Worm (Caenorhabditis elegans) whole organism, mixed stage, embryonic: Measurements from ENCODE around the gene Y116A8C.33.
A peak's percentile ranks its signal among the peaks of the same experiment; 100 is the strongest.

Experiments used
- M03D4.4 ChIP-seq: sonication (generic microtip); optimal IDR thresholded peaks from 2 replicates; lab custom pipeline; 2017; ENCODE audit warnings: mild to moderate bottlenecking, missing genetic modification characterization, missing compliant biosample characterization
- bed-3 ChIP-seq: fragments of 200-800 bp; sonication (Bioruptor generic); optimal IDR thresholded peaks from 3 replicates; lab custom pipeline; 2018; ENCODE audit warnings: mild to moderate bottlenecking, missing genetic modification characterization, moderate library complexity, missing compliant biosample characterization
- ceh-39 ChIP-seq: fragments of 150-350 bp; optimal IDR thresholded peaks from 2 replicates; lab custom pipeline; 2014; ENCODE audit warnings: missing biosample characterization, missing genetic modification characterization
- ceh-43 ChIP-seq: fragments of 200-800 bp; sonication (Bioruptor generic); optimal IDR thresholded peaks from 2 replicates; lab custom pipeline; 2018; ENCODE audit warnings: mild to moderate bottlenecking, missing genetic modification characterization, moderate library complexity, missing compliant biosample characterization
- ceh-83 ChIP-seq: fragments of 200-800 bp; sonication (Bioruptor generic); optimal IDR thresholded peaks from 2 replicates; lab custom pipeline; 2018; ENCODE audit warnings: mild to moderate bottlenecking, missing genetic modification characterization, missing compliant biosample characterization
- ces-1 ChIP-seq: fragments of 150-350 bp; optimal IDR thresholded peaks from 2 replicates; lab custom pipeline; 2014; ENCODE audit warnings: missing biosample characterization, missing genetic modification reagents, missing genetic modification characterization
- cnd-1 ChIP-seq: fragments of 200-800 bp; sonication (Bioruptor generic); optimal IDR thresholded peaks from 2 replicates; lab custom pipeline; 2018; ENCODE audit warnings: mild to moderate bottlenecking, missing genetic modification characterization, missing compliant biosample characterization
- drap-1 ChIP-seq: fragments of 200-800 bp; sonication (Bioruptor generic); optimal IDR thresholded peaks from 3 replicates; lab custom pipeline; 2018; ENCODE audit warnings: mild to moderate bottlenecking, missing genetic modification characterization, missing compliant biosample characterization
- elt-1 ChIP-seq: sonication (generic microtip); optimal IDR thresholded peaks from 2 replicates; lab custom pipeline; 2017; ENCODE audit warnings: missing genetic modification characterization, mild to moderate bottlenecking, missing compliant biosample characterization, antibody characterized with exemption, moderate library complexity, borderline replicate concordance; ENCODE audit not compliant: insufficient read depth
- elt-3 ChIP-seq: fragments of 150-350 bp; optimal IDR thresholded peaks from 2 replicates; lab custom pipeline; 2014; ENCODE audit warnings: missing biosample characterization, missing genetic modification characterization
- ham-2 ChIP-seq: fragments of 200-800 bp; sonication (Bioruptor generic); optimal IDR thresholded peaks from 2 replicates; lab custom pipeline; 2018; ENCODE audit warnings: mild to moderate bottlenecking, missing genetic modification characterization, missing compliant biosample characterization
- hlh-1 ChIP-seq: fragments of 150-350 bp; optimal IDR thresholded peaks from 2 replicates; lab custom pipeline; 2014; ENCODE audit warnings: missing biosample characterization, missing genetic modification reagents, missing genetic modification characterization
- lin-13 ChIP-seq: fragments of 150-350 bp; optimal IDR thresholded peaks from 2 replicates; lab custom pipeline; 2014; ENCODE audit warnings: missing biosample characterization, missing genetic modification characterization
- lin-32 ChIP-seq: fragments of 200-800 bp; sonication (Bioruptor generic); optimal IDR thresholded peaks from 2 replicates; lab custom pipeline; 2018; ENCODE audit warnings: mild to moderate bottlenecking, missing genetic modification characterization, missing compliant biosample characterization
- lsy-2 ChIP-seq: fragments of 150-350 bp; optimal IDR thresholded peaks from 2 replicates; lab custom pipeline; 2014; ENCODE audit warnings: missing biosample characterization, missing genetic modification characterization
- mab-5 ChIP-seq: fragments of 150-350 bp; optimal IDR thresholded peaks from 2 replicates; lab custom pipeline; 2014; ENCODE audit warnings: missing biosample characterization, missing genetic modification characterization
- nhr-12 ChIP-seq: fragments of 150-350 bp; optimal IDR thresholded peaks from 2 replicates; lab custom pipeline; 2014; ENCODE audit warnings: missing biosample characterization, missing genetic modification characterization
- nhr-2 ChIP-seq: fragments of 150-350 bp; optimal IDR thresholded peaks from 2 replicates; lab custom pipeline; 2014; ENCODE audit warnings: missing biosample characterization, missing genetic modification characterization
- nhr-237 ChIP-seq: fragments of 150-350 bp; optimal IDR thresholded peaks from 2 replicates; lab custom pipeline; 2014; ENCODE audit warnings: missing biosample characterization, missing genetic modification characterization
- nhr-76 ChIP-seq: sonication (generic microtip); optimal IDR thresholded peaks from 2 replicates; lab custom pipeline; 2017; ENCODE audit warnings: missing biosample characterization, missing genetic modification characterization
- pha-4 ChIP-seq: fragments of 150-350 bp; optimal IDR thresholded peaks from 2 replicates; lab custom pipeline; 2018; ENCODE audit warnings: missing biosample characterization, missing genetic modification reagents, missing genetic modification characterization
- sem-2 ChIP-seq: fragments of 200-800 bp; sonication (Bioruptor generic); optimal IDR thresholded peaks from 2 replicates; lab custom pipeline; 2018; ENCODE audit warnings: mild to moderate bottlenecking, missing genetic modification characterization, missing compliant biosample characterization
- sptf-1 ChIP-seq: sonication (generic microtip); optimal IDR thresholded peaks from 2 replicates; lab custom pipeline; 2017; ENCODE audit warnings: mild to moderate bottlenecking, missing genetic modification characterization, moderate library complexity, missing compliant biosample characterization
- tbx-8 ChIP-seq: fragments of 200-800 bp; sonication (Bioruptor generic); optimal IDR thresholded peaks from 2 replicates; lab custom pipeline; 2018; ENCODE audit warnings: mild to moderate bottlenecking, missing genetic modification characterization, moderate library complexity, missing compliant biosample characterization
- unc-120 ChIP-seq: sonication (generic microtip); optimal IDR thresholded peaks from 2 replicates; lab custom pipeline; 2017; ENCODE audit warnings: missing genetic modification characterization, missing compliant biosample characterization; ENCODE audit not compliant: poor library complexity, severe bottlenecking
- unc-39 ChIP-seq: fragments of 150-350 bp; optimal IDR thresholded peaks from 2 replicates; lab custom pipeline; 2014; ENCODE audit warnings: missing biosample characterization, missing genetic modification characterization
- ztf-11 ChIP-seq: fragments of 150-350 bp; optimal IDR thresholded peaks from 2 replicates; lab custom pipeline; 2014; ENCODE audit warnings: missing biosample characterization, missing genetic modification characterization

Y116A8C.33 gene

DNA sequence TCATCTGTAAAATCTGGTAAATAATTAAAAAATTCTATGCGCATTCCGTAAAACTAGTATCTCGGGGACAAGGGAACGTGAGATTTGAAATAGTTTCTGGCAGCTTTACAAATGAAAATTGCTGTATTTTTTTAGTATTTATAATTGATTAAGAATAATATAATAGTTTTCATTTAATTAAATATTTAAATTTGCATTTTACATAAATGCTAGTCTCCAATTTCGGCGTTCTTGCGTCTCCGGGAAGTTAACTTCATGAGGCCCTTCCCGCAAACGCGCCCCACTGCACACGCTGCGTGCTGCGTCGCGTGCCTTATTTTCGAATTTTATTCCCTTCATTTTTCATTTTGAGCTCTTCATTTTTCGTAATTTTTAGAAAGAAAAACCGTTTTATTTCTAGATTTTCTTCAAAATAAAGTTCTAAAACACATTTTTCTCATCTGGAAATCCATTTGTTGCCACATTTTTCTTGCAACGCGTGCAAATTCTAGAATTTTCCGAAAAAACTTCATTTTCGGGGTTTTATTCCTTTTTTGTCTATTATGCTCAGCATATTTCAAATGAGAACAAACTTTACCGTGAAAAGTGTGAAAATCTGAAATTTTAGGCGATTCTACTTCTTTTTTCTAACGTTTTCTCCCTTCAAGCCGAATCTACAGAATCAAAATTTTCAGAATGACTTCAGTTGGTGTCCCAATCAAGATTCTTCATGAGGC lies 24.4 kb upstream of the Y116A8C.33 start, which contains the start of the genes snx-13 and snr-1 (continued):
- TF ChIP-seq ceh-39 (tag; lab: Kevin White, UChicago) (peak; percentile 58), M03D4.4 (tag; lab: Kevin White, UChicago) (peak; percentile 88), hlh-1 (tag; lab: Kevin White, UChicago) (no peak), sem-2 (GFP tag; lab: Kevin White, UChicago) (peak; percentile 80), bed-3 (GFP tag; lab: Kevin White, UChicago) (peak; percentile 82), elt-1 (tag; lab: Kevin White, UChicago) (no peak), sptf-1 (peak; percentile 98)

DNA sequence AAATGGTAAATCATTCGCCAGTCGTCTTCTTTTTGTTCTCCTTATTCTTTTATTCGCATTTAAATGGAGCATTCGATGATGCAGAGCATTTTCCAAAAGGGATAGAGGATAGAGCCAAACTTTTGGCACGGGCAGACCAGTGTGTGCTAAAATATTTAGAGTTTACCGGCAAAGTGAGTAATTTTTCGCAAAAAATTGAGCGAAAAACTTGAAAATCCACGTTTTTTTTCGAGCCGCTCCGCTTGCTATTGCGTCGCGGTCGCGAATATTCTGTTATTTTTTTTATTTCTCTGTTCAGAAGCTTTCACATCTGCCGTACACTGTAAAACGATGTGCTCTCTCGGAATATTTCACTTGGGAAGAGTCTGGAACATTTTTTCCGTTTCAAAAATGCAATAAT lies 23.1 kb upstream of the Y116A8C.33 start, which contains the start of gene Y116A8C.43:
Gene Y116A8C.43 (plus strand): TSS at position 3 of the 400 bp plus-strand sequence.
- no peak for TF ChIP-seq nhr-237 (tag; lab: Kevin White, UChicago)
- no peak for TF ChIP-seq tbx-8 (GFP tag; lab: Kevin White, UChicago)
- TF ChIP-seq ztf-11, result no peak
- no peak for TF ChIP-seq cnd-1 (tag; lab: Kevin White, UChicago)
- no peak for TF ChIP-seq mab-5 (tag; lab: Kevin White, UChicago)
- no peak for TF ChIP-seq nhr-12
- TF ChIP-seq ceh-43 (GFP tag; lab: Kevin White, UChicago), result no peak
- no peak for TF ChIP-seq unc-120 (tag; lab: Kevin White, UChicago)
- no peak for TF ChIP-seq ces-1 (GFP tag; lab: Kevin White, UChicago)
- TF ChIP-seq lin-32 (GFP tag; lab: Kevin White, UChicago), result no peak

DNA sequence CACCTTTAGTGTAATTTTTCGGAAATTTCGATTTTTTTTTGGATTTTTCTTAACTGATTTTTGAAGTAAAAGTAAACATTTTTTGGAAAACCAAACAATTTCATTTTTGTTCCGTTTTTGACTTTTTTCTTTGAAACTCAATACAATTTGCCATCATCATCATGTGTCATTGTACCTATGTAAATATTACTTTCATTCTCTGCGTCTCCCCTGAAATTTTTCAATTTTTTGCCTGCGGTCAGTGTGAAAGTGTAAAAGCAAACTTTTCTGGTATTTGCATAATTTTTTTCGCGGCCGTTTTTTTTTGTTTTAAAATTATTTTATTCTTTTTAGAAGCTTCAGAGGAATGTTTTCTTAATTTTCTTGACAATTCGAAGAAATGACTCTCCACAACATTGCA lies 18.2 kb upstream of the Y116A8C.33 start, which contains the start of gene Y116A8C.29:
Gene Y116A8C.29 (plus strand): TSS at position 328 of the 400 bp plus-strand sequence.
- TF ChIP-seq elt-3 (tag; lab: Kevin White, UChicago) (no peak), bed-3 (GFP tag; lab: Kevin White, UChicago) (no peak), tbx-8 (GFP tag; lab: Kevin White, UChicago) (no peak), nhr-2 (tag; lab: Kevin White, UChicago) (no peak), ceh-83 (GFP tag; lab: Kevin White, UChicago) (no peak)

- TF ChIP-seq ceh-83 (GFP tag; lab: Kevin White, UChicago), result no peak
- TF ChIP-seq ztf-11, result no peak
- no peak for TF ChIP-seq lin-13 (tag; lab: Kevin White, UChicago)
- no peak for TF ChIP-seq hlh-1 (tag; lab: Kevin White, UChicago)
- no peak for TF ChIP-seq ceh-43 (GFP tag; lab: Kevin White, UChicago)
- no peak for TF ChIP-seq sem-2 (GFP tag; lab: Kevin White, UChicago)
- no peak for TF ChIP-seq mab-5 (tag; lab: Kevin White, UChicago)
- TF ChIP-seq nhr-76 (tag; lab: Kevin White, UChicago), result no peak
- no peak for TF ChIP-seq tbx-8 (GFP tag; lab: Kevin White, UChicago)
- no peak for TF ChIP-seq unc-39 (tag; lab: Kevin White, UChicago)
- no peak for TF ChIP-seq sptf-1
- no peak for TF ChIP-seq bed-3 (GFP tag; lab: Kevin White, UChicago)
- TF ChIP-seq drap-1 (GFP tag; lab: Kevin White, UChicago), result no peak
- no peak for TF ChIP-seq ham-2 (GFP tag; lab: Kevin White, UChicago)
- no peak for TF ChIP-seq M03D4.4 (tag; lab: Kevin White, UChicago)
Observed at ce11 chrIV:17096168-17096567, 15.7 kb upstream of the Y116A8C.33 start, which contains the start of gene Y116A8C.27. Y116A8C.27 (minus strand) TSS chrIV:17096268.

DNA sequence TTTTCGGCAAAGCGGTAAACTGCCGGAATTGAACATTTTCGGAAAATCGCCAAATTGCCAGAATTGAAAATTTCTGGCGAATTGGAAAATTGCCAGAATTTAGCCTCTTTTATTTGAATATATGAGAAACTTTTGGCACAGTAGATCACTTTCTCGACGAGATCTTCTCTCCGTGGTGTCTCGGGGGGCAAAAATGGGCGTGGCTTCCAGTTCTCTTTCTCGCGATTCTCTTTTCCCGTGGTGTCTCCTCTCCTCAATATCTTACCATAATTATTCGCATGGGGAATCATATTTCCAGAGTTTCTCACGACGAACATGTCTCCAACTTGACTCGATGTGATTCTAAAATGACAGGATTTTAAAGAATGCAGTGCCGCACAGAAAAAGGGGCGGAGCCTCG lies 12.8 kb upstream of the Y116A8C.33 start:
- TF ChIP-seq lin-32 (GFP tag; lab: Kevin White, UChicago) (no peak), lin-13 (tag; lab: Kevin White, UChicago) (no peak), ceh-39 (tag; lab: Kevin White, UChicago) (no peak), lsy-2 (tag; lab: Kevin White, UChicago) (no peak), nhr-2 (tag; lab: Kevin White, UChicago) (no peak), pha-4 (tag; lab: Kevin White, UChicago) (no peak), ham-2 (GFP tag; lab: Kevin White, UChicago) (no peak), unc-39 (tag; lab: Kevin White, UChicago) (no peak), tbx-8 (GFP tag; lab: Kevin White, UChicago) (no peak), sptf-1 (peak; percentile 18), elt-1 (tag; lab: Kevin White, UChicago) (no peak), nhr-76 (tag; lab: Kevin White, UChicago) (no peak), cnd-1 (tag; lab: Kevin White, UChicago) (peak; percentile 30), nhr-237 (tag; lab: Kevin White, UChicago) (no peak)
- TF ChIP-seq, all 35 proteins: peak for 2
